Fruit fly (Drosophila melanogaster): Measurements from ENCODE around the gene RpL30.
A peak's percentile ranks its signal among the peaks of the same experiment; 100 is the strongest.

RpL30 gene

DNA sequence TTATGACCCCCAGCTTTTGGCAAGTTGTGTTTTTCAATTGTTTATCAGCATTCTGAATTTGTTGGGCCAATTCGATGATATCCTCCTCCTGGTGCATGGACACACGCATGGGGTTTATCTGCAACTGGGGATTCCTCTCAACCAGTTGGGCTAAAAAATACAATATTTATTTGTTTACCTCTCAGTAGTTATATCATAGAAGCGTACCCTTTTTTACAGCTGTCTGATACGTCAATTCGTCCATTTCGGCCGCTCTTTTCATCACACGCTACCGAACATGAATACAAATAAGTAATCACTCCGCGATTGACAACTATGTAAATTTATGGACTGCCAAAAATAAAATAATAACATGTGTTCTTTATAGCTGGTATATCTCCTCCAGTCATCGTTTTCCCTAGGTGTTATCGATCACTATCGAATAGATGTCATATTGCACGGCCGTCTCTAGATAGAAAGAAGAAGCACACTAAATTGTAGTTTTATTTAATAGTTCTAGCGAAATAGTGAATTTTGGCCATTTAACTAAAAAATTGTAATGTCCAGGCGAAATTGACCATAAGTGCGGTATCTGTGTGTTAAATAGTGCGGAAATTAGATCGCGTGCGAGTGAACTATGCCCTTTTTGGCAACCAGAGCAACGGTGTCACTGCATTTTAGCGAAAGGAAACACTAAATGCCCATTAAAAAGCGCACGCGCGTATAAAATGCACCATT is 25.3 kb upstream of the RpL30 start, which contains the start of the genes mib2 and CG31800 (continued):
- TF ChIP-seq ash1 (GFP tag; optimal IDR thresholded peaks at IDR 0.05): no peak
- no peak for TF ChIP-seq CG18476 (GFP tag; optimal IDR thresholded peaks at IDR 0.05)
- TF ChIP-seq Atf3 (GFP tag; optimal IDR thresholded peaks at IDR 0.05): no peak
- TF ChIP-seq CG15601 (tag; optimal IDR thresholded peaks at IDR 0.05): no peak
- TF ChIP-seq HmgZ (tag; optimal IDR thresholded peaks at IDR 0.05): no peak
- no peak for TF ChIP-seq Ptx1 (GFP tag; IDR thresholded peaks at IDR 0.05)
- no peak for TF ChIP-seq CG8765 (GFP tag; IDR thresholded peaks at IDR 0.05)
- no peak for TF ChIP-seq mirr (GFP tag; optimal IDR thresholded peaks at IDR 0.05)
- TF ChIP-seq Gsc (GFP tag; IDR thresholded peaks at IDR 0.05): no peak
- TF ChIP-seq Hmx (GFP tag; optimal IDR thresholded peaks at IDR 0.05): no peak
- no peak for TF ChIP-seq CG4424 (GFP tag; optimal IDR thresholded peaks at IDR 0.05)
- no peak for TF ChIP-seq fd102C (GFP tag; optimal IDR thresholded peaks at IDR 0.05)
- TF ChIP-seq Vsx1 (GFP tag; optimal IDR thresholded peaks at IDR 0.05): no peak
- TF ChIP-seq sima (GFP tag; optimal IDR thresholded peaks at IDR 0.05): no peak
- no peak for TF ChIP-seq shn (GFP tag; optimal IDR thresholded peaks at IDR 0.05)
- no peak for TF ChIP-seq zen (tag; optimal IDR thresholded peaks at IDR 0.05)
- TF ChIP-seq slp2 (GFP tag; optimal IDR thresholded peaks at IDR 0.05): no peak
- TF ChIP-seq CG17359 (tag; optimal IDR thresholded peaks at IDR 0.05): no peak
- no peak for TF ChIP-seq Taf1 (GFP tag; IDR thresholded peaks at IDR 0.05)
- TF ChIP-seq GATAe (GFP tag; conservative IDR thresholded peaks at IDR 0.05): no peak
- no peak for TF ChIP-seq CG18619 (GFP tag; optimal IDR thresholded peaks at IDR 0.05)
- no peak for TF ChIP-seq Lpt (GFP tag; optimal IDR thresholded peaks at IDR 0.05)
- TF ChIP-seq phol (tag; optimal IDR thresholded peaks at IDR 0.05): peak; percentile 5
- TF ChIP-seq CG11398 (GFP tag; optimal IDR thresholded peaks at IDR 0.05): no peak
- TF ChIP-seq Ravus (GFP tag; IDR thresholded peaks at IDR 0.05): no peak
- TF ChIP-seq CG4328 (GFP tag; optimal IDR thresholded peaks at IDR 0.05): no peak
- TF ChIP-seq pum (GFP tag; optimal IDR thresholded peaks at IDR 0.05): no peak
- TF ChIP-seq CG8290 (GFP tag; optimal IDR thresholded peaks at IDR 0.05): peak; percentile 29
- peak in 1 of 2 experiments; percentile 49 for TF ChIP-seq CG8290 (tag; optimal IDR thresholded peaks at IDR 0.05)
- no peak for TF ChIP-seq CG17568 (GFP tag; optimal IDR thresholded peaks at IDR 0.05)
- TF ChIP-seq klu (GFP tag; IDR thresholded peaks at IDR 0.05): no peak
- no peak for TF ChIP-seq bsh (GFP tag; optimal IDR thresholded peaks at IDR 0.05)
- TF ChIP-seq Ada2b (GFP tag; IDR thresholded peaks at IDR 0.05): no peak
- TF ChIP-seq CG13123 (GFP tag; optimal IDR thresholded peaks at IDR 0.05): no peak
- TF ChIP-seq CG13296 (GFP tag; optimal IDR thresholded peaks at IDR 0.05): no peak
- TF ChIP-seq CG9817 (tag; optimal IDR thresholded peaks at IDR 0.05): no peak
- TF ChIP-seq Sox102F (GFP tag; optimal IDR thresholded peaks at IDR 0.05): no peak
- TF ChIP-seq Nf-YA (GFP tag; IDR thresholded peaks at IDR 0.05): no peak
- peak; percentile 79 for TF ChIP-seq unc-4 (GFP tag; IDR thresholded peaks at IDR 0.05; ENCODE audit: partially characterized antibody)
- no peak for TF ChIP-seq odd (GFP tag; optimal IDR thresholded peaks at IDR 0.05)
- no peak for TF ChIP-seq gsb (GFP tag; IDR thresholded peaks at IDR 0.05)
- TF ChIP-seq caup (GFP tag; optimal IDR thresholded peaks at IDR 0.05; ENCODE audit: severe bottlenecking): no peak
- peak; percentile 8; the same call in 1 of the 2 replicates for TF ChIP-seq vvl (GFP tag; IDR thresholded peaks at IDR 0.05)
- TF ChIP-seq CG34422 (GFP tag; IDR thresholded peaks at IDR 0.05): no peak
- no peak for TF ChIP-seq CG32772 (GFP tag; IDR thresholded peaks at IDR 0.05)
- TF ChIP-seq CG9609 (GFP tag; optimal IDR thresholded peaks at IDR 0.05): no peak
- TF ChIP-seq Fer2 (tag; optimal IDR thresholded peaks at IDR 0.05): no peak
- no peak for TF ChIP-seq wdn (GFP tag; IDR thresholded peaks at IDR 0.05)
- TF ChIP-seq Rfx (GFP tag; IDR thresholded peaks at IDR 0.05): no peak
- no peak for TF ChIP-seq CG31388 (GFP tag; optimal IDR thresholded peaks at IDR 0.05)
- no peak for TF ChIP-seq CG8388 (GFP tag; optimal IDR thresholded peaks at IDR 0.05)

Data from whole organism, embryonic.